Fruit fly (Drosophila melanogaster) whole organism, embryonic: ENCODE results near the gene Sf3a2.

Experiments
- Aef1 ChIP-seq: fragments of 200-800 bp; sonication (Bioruptor generic); IDR thresholded peaks from 3 replicates; pipeline ENCODE4 v1.3.6; 2022; ENCODE audit warnings: missing biosample characterization, missing genetic modification characterization
- CG10147 ChIP-seq: fragments of 200-800 bp; sonication (Bioruptor generic); optimal IDR thresholded peaks from 2 replicates; lab custom pipeline; 2019; ENCODE audit warnings: missing biosample characterization, mild to moderate bottlenecking, missing genetic modification characterization, moderate library complexity
- CG10654 ChIP-seq: fragments of 200-800 bp; sonication (Bioruptor generic); optimal IDR thresholded peaks from 2 replicates; lab custom pipeline; 2016; ENCODE audit warnings: missing biosample characterization, missing genetic modification characterization
- CG11398 ChIP-seq: fragments of 200-800 bp; sonication (Bioruptor generic); optimal IDR thresholded peaks from 2 replicates; lab custom pipeline; 2016; ENCODE audit warnings: missing biosample characterization, missing genetic modification characterization
- CG11456 ChIP-seq: fragments of 200-800 bp; sonication (Bioruptor generic); IDR thresholded peaks from 3 replicates; pipeline ENCODE4 v1.3.6; 2022; ENCODE audit warnings: missing biosample characterization, missing genetic modification characterization
- CG15601 ChIP-seq: fragments of 200-800 bp; sonication (Bioruptor generic); optimal IDR thresholded peaks from 3 replicates; lab custom pipeline; 2019; ENCODE audit warnings: missing biosample characterization, mild to moderate bottlenecking, missing genetic modification characterization, moderate library complexity
- CG1602 ChIP-seq: fragments of 200-800 bp; sonication (Bioruptor generic); optimal IDR thresholded peaks from 3 replicates; lab custom pipeline; 2016; ENCODE audit warnings: missing biosample characterization, missing genetic modification characterization
- CG17829 ChIP-seq: fragments of 200-800 bp; optimal IDR thresholded peaks from 2 replicates; lab custom pipeline; 2019; ENCODE audit warnings: missing biosample characterization, mild to moderate bottlenecking, missing genetic modification characterization, moderate library complexity
- CG2129 ChIP-seq: fragments of 200-800 bp; sonication (Bioruptor generic); IDR thresholded peaks from 2 replicates; pipeline ENCODE4 v1.3.6; 2022; ENCODE audit warnings: missing biosample characterization, missing genetic modification characterization; ENCODE audit not compliant: partially characterized antibody
- CG2202 ChIP-seq: fragments of 200-800 bp; sonication (Bioruptor generic); optimal IDR thresholded peaks from 2 replicates; lab custom pipeline; 2018; ENCODE audit warnings: missing biosample characterization, mild to moderate bottlenecking, missing genetic modification characterization
- CG2889 ChIP-seq: fragments of 200-800 bp; sonication (Bioruptor generic); IDR thresholded peaks from 3 replicates; pipeline ENCODE4 v1.3.6; 2022; ENCODE audit warnings: missing biosample characterization, missing genetic modification characterization
- CG32532 ChIP-seq: fragments of 200-800 bp; sonication (Bioruptor generic); IDR thresholded peaks from 2 replicates; pipeline ENCODE4 v1.3.6; 2022; ENCODE audit warnings: missing biosample characterization, missing genetic modification characterization
- CG34422 ChIP-seq: fragments of 200-800 bp; sonication (Bioruptor generic); IDR thresholded peaks from 3 replicates; pipeline ENCODE4 v1.3.6; 2022; ENCODE audit warnings: missing biosample characterization, missing genetic modification characterization
- CG4424 ChIP-seq: fragments of 200-800 bp; sonication (Bioruptor generic); optimal IDR thresholded peaks from 3 replicates; lab custom pipeline; 2016; ENCODE audit warnings: missing biosample characterization, missing genetic modification characterization
- CG6791 ChIP-seq: fragments of 200-800 bp; sonication (Bioruptor generic); IDR thresholded peaks from 3 replicates; pipeline ENCODE4 v1.3.6; 2022; ENCODE audit warnings: missing biosample characterization, missing genetic modification characterization; ENCODE audit not compliant: partially characterized antibody
- CG7271 ChIP-seq: fragments of 200-800 bp; sonication (Bioruptor generic); optimal IDR thresholded peaks from 2 replicates; lab custom pipeline; 2018; ENCODE audit warnings: missing biosample characterization, mild to moderate bottlenecking, missing genetic modification characterization, moderate library complexity
- CG7786 ChIP-seq: fragments of 200-800 bp; sonication (Bioruptor generic); optimal IDR thresholded peaks from 2 replicates; lab custom pipeline; 2016; ENCODE audit warnings: missing biosample characterization, missing genetic modification characterization
- CG8089 ChIP-seq: fragments of 200-800 bp; sonication (Bioruptor generic); optimal IDR thresholded peaks from 3 replicates; lab custom pipeline; 2016; ENCODE audit warnings: missing biosample characterization, missing genetic modification characterization
- CG9876 ChIP-seq: fragments of 200-800 bp; sonication (Bioruptor generic); optimal IDR thresholded peaks from 2 replicates; lab custom pipeline; 2016; ENCODE audit warnings: missing biosample characterization, missing genetic modification characterization
- D19B ChIP-seq: fragments of 200-800 bp; sonication (Bioruptor generic); optimal IDR thresholded peaks from 2 replicates; lab custom pipeline; 2017; ENCODE audit warnings: missing biosample characterization, mild to moderate bottlenecking, missing genetic modification characterization
- Dp ChIP-seq: fragments of 200-800 bp; sonication (Bioruptor generic); optimal IDR thresholded peaks from 2 replicates; lab custom pipeline; 2018; ENCODE audit warnings: missing biosample characterization, mild to moderate bottlenecking, missing genetic modification characterization, moderate library complexity
- Fer1 ChIP-seq: fragments of 200-800 bp; sonication (Bioruptor generic); optimal IDR thresholded peaks from 2 replicates; lab custom pipeline; 2017; ENCODE audit warnings: missing biosample characterization, mild to moderate bottlenecking, missing genetic modification characterization
- Fer3 ChIP-seq: fragments of 200-800 bp; sonication (Bioruptor generic); optimal IDR thresholded peaks from 2 replicates; lab custom pipeline; 2018; ENCODE audit warnings: missing biosample characterization, mild to moderate bottlenecking, missing genetic modification characterization, moderate library complexity
- Hand ChIP-seq: fragments of 200-800 bp; sonication (Bioruptor generic); optimal IDR thresholded peaks from 2 replicates; lab custom pipeline; 2017; ENCODE audit warnings: mild to moderate bottlenecking, missing biosample characterization, missing genetic modification reagents, missing genetic modification characterization
- Meics ChIP-seq: fragments of 200-800 bp; sonication (Bioruptor generic); optimal IDR thresholded peaks from 2 replicates; lab custom pipeline; 2017; ENCODE audit warnings: missing biosample characterization, mild to moderate bottlenecking, missing genetic modification characterization
- Myb ChIP-seq: fragments of 200-800 bp; sonication (Bioruptor generic); optimal IDR thresholded peaks from 2 replicates; lab custom pipeline; 2016; ENCODE audit warnings: missing biosample characterization, missing genetic modification characterization
- NC2β ChIP-seq: fragments of 200-800 bp; sonication (Bioruptor generic); optimal IDR thresholded peaks from 2 replicates; lab custom pipeline; 2016; ENCODE audit warnings: missing biosample characterization, missing genetic modification characterization
- Neu2 ChIP-seq: fragments of 200-800 bp; sonication (Bioruptor generic); optimal IDR thresholded peaks from 3 replicates; lab custom pipeline; 2016; ENCODE audit warnings: missing biosample characterization, missing genetic modification characterization, borderline replicate concordance
- Sin3A ChIP-seq: fragments of >200 bp; optimal IDR thresholded peaks from 2 replicates; lab custom pipeline; 2018
- ato ChIP-seq: fragments of 200-800 bp; sonication (Bioruptor generic); IDR thresholded peaks from 2 replicates; pipeline ENCODE4 v1.3.6; 2022; ENCODE audit warnings: missing biosample characterization, missing genetic modification characterization; ENCODE audit not compliant: partially characterized antibody
- btn ChIP-seq: fragments of 200-800 bp; sonication (Bioruptor generic); optimal IDR thresholded peaks from 2 replicates; lab custom pipeline; 2016; ENCODE audit warnings: missing biosample characterization, missing genetic modification characterization
- ci ChIP-seq: fragments of 200-800 bp; sonication (Bioruptor generic); IDR thresholded peaks from 3 replicates; pipeline ENCODE4 v1.3.6; 2022; ENCODE audit warnings: missing biosample characterization, missing genetic modification characterization
- eyg ChIP-seq: fragments of 200-800 bp; sonication (Bioruptor generic); optimal IDR thresholded peaks from 3 replicates; lab custom pipeline; 2016; ENCODE audit warnings: missing biosample characterization, missing genetic modification characterization
- fd96Cb ChIP-seq: fragments of 200-800 bp; sonication (Bioruptor generic); optimal IDR thresholded peaks from 2 replicates; lab custom pipeline; 2018; ENCODE audit warnings: missing biosample characterization, mild to moderate bottlenecking, missing genetic modification characterization, moderate library complexity
- ftz-f1 ChIP-seq: fragments of 200-800 bp; sonication (Bioruptor generic); optimal IDR thresholded peaks from 2 replicates; lab custom pipeline; 2016; ENCODE audit warnings: missing biosample characterization, missing genetic modification characterization
- gcm2 ChIP-seq: fragments of 200-800 bp; sonication (Bioruptor generic); optimal IDR thresholded peaks from 2 replicates; lab custom pipeline; 2016; ENCODE audit warnings: missing biosample characterization, missing genetic modification characterization
- gem ChIP-seq: fragments of 200-800 bp; sonication (Bioruptor generic); optimal IDR thresholded peaks from 2 replicates; lab custom pipeline; 2019; ENCODE audit warnings: missing biosample characterization, mild to moderate bottlenecking, missing genetic modification characterization, moderate library complexity
- hbn ChIP-seq: fragments of 200-800 bp; sonication (Bioruptor generic); IDR thresholded peaks from 2 replicates; pipeline ENCODE4 v1.3.6; 2022; ENCODE audit warnings: missing biosample characterization, missing genetic modification characterization; ENCODE audit not compliant: partially characterized antibody
- her ChIP-seq: fragments of 200-800 bp; sonication (Bioruptor generic); optimal IDR thresholded peaks from 2 replicates; lab custom pipeline; 2016; ENCODE audit warnings: missing biosample characterization, missing genetic modification characterization
- ind ChIP-seq: fragments of 200-800 bp; sonication (Bioruptor generic); optimal IDR thresholded peaks from 3 replicates; lab custom pipeline; 2016; ENCODE audit warnings: missing biosample characterization, missing genetic modification characterization
- jigr1 ChIP-seq: fragments of 200-800 bp; sonication (Bioruptor generic); IDR thresholded peaks from 3 replicates; pipeline ENCODE4 v1.3.6; 2022; ENCODE audit warnings: missing biosample characterization, missing genetic modification characterization
- kay ChIP-seq: fragments of 200-800 bp; sonication (Bioruptor generic); optimal IDR thresholded peaks from 2 replicates; lab custom pipeline; 2016; ENCODE audit warnings: missing biosample characterization, missing genetic modification characterization
- lola ChIP-seq, 3 experiments: fragments of >200 bp in 2 of 3; fragments of 200-800 bp in 1 of 3; sonication (Bioruptor generic) in 1 of 3; optimal IDR thresholded peaks; 2 replicates each; lab custom pipeline; 2017 to 2019; ENCODE audit warnings: missing biosample characterization in 3 of 3, missing genetic modification characterization in 3 of 3, mild to moderate bottlenecking in 1 of 3, moderate library complexity in 1 of 3
- luna ChIP-seq: fragments of 200-800 bp; sonication (Bioruptor generic); optimal IDR thresholded peaks from 2 replicates; lab custom pipeline; 2016; ENCODE audit warnings: missing biosample characterization, missing genetic modification characterization
- nom ChIP-seq: fragments of 200-800 bp; sonication (Bioruptor generic); optimal IDR thresholded peaks from 2 replicates; lab custom pipeline; 2017; ENCODE audit warnings: missing biosample characterization, missing genetic modification characterization, mild to moderate bottlenecking, moderate library complexity, missing genetic modification reagents
- rib ChIP-seq: fragments of 200-800 bp; sonication (Bioruptor generic); IDR thresholded peaks from 2 replicates; pipeline ENCODE4 v1.3.6; 2022; ENCODE audit warnings: missing biosample characterization, missing genetic modification characterization
- run ChIP-seq: fragments of 200-800 bp; sonication (Bioruptor generic); optimal IDR thresholded peaks from 3 replicates; lab custom pipeline; 2018; ENCODE audit warnings: missing biosample characterization, mild to moderate bottlenecking, missing genetic modification characterization
- shn ChIP-seq: fragments of 200-800 bp; sonication (Bioruptor generic); optimal IDR thresholded peaks from 3 replicates; lab custom pipeline; 2016; ENCODE audit warnings: missing biosample characterization, missing genetic modification characterization
- tio ChIP-seq: fragments of 200-800 bp; sonication (Bioruptor generic); optimal IDR thresholded peaks from 2 replicates; lab custom pipeline; 2017; ENCODE audit warnings: missing biosample characterization, missing genetic modification characterization, inconsistent platforms
- zen ChIP-seq: fragments of 200-800 bp; sonication (Bioruptor generic); optimal IDR thresholded peaks from 3 replicates; lab custom pipeline; 2018; ENCODE audit warnings: missing biosample characterization, mild to moderate bottlenecking, missing genetic modification characterization, moderate library complexity
- zfh2 ChIP-seq: fragments of 200-800 bp; sonication (Bioruptor generic); optimal IDR thresholded peaks from 2 replicates; lab custom pipeline; 2016; ENCODE audit warnings: missing biosample characterization, missing genetic modification characterization

The Sf3a2 gene

dm6 chr3L:12792933-12793448, 20.8 kb downstream of the Sf3a2 start (continued):
- TF ChIP-seq CG15601 (tag; lab: Kevin White, UChicago) (peak; percentile 41), shn (no peak), CG7786 (GFP tag; lab: Kevin White, UChicago) (peak; percentile 8), CG11398 (no peak), CG10654 (GFP tag; lab: Kevin White, UChicago) (peak; percentile 25), CG9876 (GFP tag; lab: Kevin White, UChicago) (no peak), CG11456 (0 out of 3 replicates have a peak, but pooled peaks have one; percentile 44), run (tag; lab: Kevin White, UChicago) (peak; percentile 64), CG17829 (peak; percentile 67), gcm2 (GFP tag; lab: Kevin White, UChicago) (no peak), Fer3 (peak; percentile 76), CG34422 (GFP tag; lab: Robert Waterston, UW) (no peak; the same call in 2 of the 3 replicates), Sin3A (no peak), Fer1 (peak; percentile 74), CG4424 (peak; percentile 58), ci (GFP tag; lab: Robert Waterston, UW) (no peak), Myb (GFP tag; lab: Kevin White, UChicago) (no peak), CG2129 (no peak), her (GFP tag; lab: Kevin White, UChicago) (no peak), eyg (GFP tag; lab: Kevin White, UChicago) (no peak), gem (tag; lab: Kevin White, UChicago) (peak; percentile 86), luna (GFP tag; lab: Kevin White, UChicago) (no peak), btn (GFP tag; lab: Kevin White, UChicago) (no peak), CG32532 (GFP tag; lab: Robert Waterston, UW) (peak; percentile 62), zen (tag; lab: Kevin White, UChicago) (no peak), tio (GFP tag; lab: Kevin White, UChicago) (peak; percentile 30), CG6791 (no peak), kay (peak; percentile 8), CG1602 (GFP tag; lab: Kevin White, UChicago) (peak; percentile 19), rib (GFP tag; lab: Robert Waterston, UW) (no peak), CG2202 (tag; lab: Kevin White, UChicago) (no peak), CG8089 (GFP tag; lab: Kevin White, UChicago) (no peak), lola (GFP tag; optimal IDR thresholded peaks at IDR 0.05; lab: Kevin White, UChicago) (peak in 1 of 3 experiments; percentile 48), ind (peak; percentile 63), Meics (GFP tag; lab: Kevin White, UChicago) (peak; percentile 79), ftz-f1 (no peak), CG7271 (tag; lab: Kevin White, UChicago) (no peak), Neu2 (GFP tag; lab: Kevin White, UChicago) (no peak), Aef1 (GFP tag; lab: Robert Waterston, UW) (peak; percentile 22; the same call in 1 of the 3 replicates), nom (GFP tag; lab: Kevin White, UChicago) (peak; percentile 86), Hand (no peak), fd96Cb (tag; lab: Kevin White, UChicago) (peak; percentile 45), hbn (GFP tag; lab: Robert Waterston, UW) (no peak), jigr1 (GFP tag; lab: Robert Waterston, UW) (no peak), D19B (GFP tag; lab: Kevin White, UChicago) (no peak), zfh2 (GFP tag; lab: Kevin White, UChicago) (peak; percentile 17), NC2β (GFP tag; lab: Kevin White, UChicago) (peak; percentile 1), ato (GFP tag; lab: Robert Waterston, UW) (no peak), CG10147 (peak; percentile 75), CG2889 (no peak), Dp (GFP tag; lab: Kevin White, UChicago) (no peak)
